Worm (Caenorhabditis elegans): Measurements from ENCODE around the gene sdz-36.

The sdz-36 gene

ce11 chrIV:9657753-9658152 is 33.0 kb upstream of the sdz-36 start, which contains the start of gene acc-1:
Gene acc-1, plus strand, starts transcription at chrIV:9658053.
- no peak for TF ChIP-seq rnt-1 (tag; optimal IDR thresholded peaks at IDR 0.05)
- no peak for TF ChIP-seq elt-3 (tag; optimal IDR thresholded peaks at IDR 0.05)
- no peak for TF ChIP-seq unc-98 (GFP tag; IDR thresholded peaks at IDR 0.05)
- no peak for TF ChIP-seq xbp-1 (tag; optimal IDR thresholded peaks at IDR 0.05)

DNA sequence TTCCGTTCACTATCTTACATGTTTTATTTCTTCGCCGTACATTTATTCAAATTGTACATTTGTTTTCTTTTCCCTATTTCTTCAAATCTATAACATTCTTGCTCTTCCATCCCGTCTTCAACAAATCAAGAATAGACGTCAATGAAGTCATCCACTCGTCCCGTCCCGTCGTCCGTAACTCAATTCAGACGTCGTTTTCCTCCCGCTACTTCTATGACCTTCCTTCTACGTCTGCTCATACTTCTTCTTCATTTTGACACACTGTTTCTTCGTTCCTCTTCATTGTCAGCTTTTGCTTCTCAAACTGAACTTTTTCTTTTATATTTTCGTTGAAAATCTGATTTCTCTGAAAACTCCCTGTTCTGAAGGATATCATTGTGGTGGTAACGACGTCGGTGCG is 30.7 kb upstream of the sdz-36 start:
- TF ChIP-seq lin-14 (GFP tag; optimal IDR thresholded peaks at IDR 0.05): peak; percentile 28
- peak; percentile 62 for TF ChIP-seq fkh-10 (GFP tag; optimal IDR thresholded peaks at IDR 0.05)
- no peak for TF ChIP-seq efl-1 (optimal IDR thresholded peaks at IDR 0.05)
- TF ChIP-seq efl-1 (GFP tag; optimal IDR thresholded peaks at IDR 0.05 in 1 of 2): no peak

ce11 chrIV:9667084-9667483 is 23.7 kb upstream of the sdz-36 start:
- TF ChIP-seq mab-9 (GFP tag; IDR thresholded peaks at IDR 0.05) (no peak), lin-14 (GFP tag; optimal IDR thresholded peaks at IDR 0.05) (peak; percentile 11), nhr-47 (tag; optimal IDR thresholded peaks at IDR 0.05) (peak; percentile 0), C04F5.9 (tag; optimal IDR thresholded peaks at IDR 0.05) (no peak), hlh-4 (tag; optimal IDR thresholded peaks at IDR 0.05) (no peak), elt-2 (tag; optimal IDR thresholded peaks at IDR 0.05) (peak; percentile 4), nhr-85 (tag) (peak; percentile 73), lsy-2 (tag; optimal IDR thresholded peaks at IDR 0.05) (peak in 1 of 2 experiments; percentile 10), ztf-4 (tag; optimal IDR thresholded peaks at IDR 0.05) (no peak), ceh-90 (tag; optimal IDR thresholded peaks at IDR 0.05) (no peak), fkh-4 (tag; optimal IDR thresholded peaks at IDR 0.05; ENCODE audit: borderline replicate concordance) (no peak), mep-1 (tag; optimal IDR thresholded peaks at IDR 0.05) (peak; percentile 17)

ce11 chrIV:9668103-9668672 is 22.6 kb upstream of the sdz-36 start:
- no peak for TF ChIP-seq pag-3 (tag; optimal IDR thresholded peaks at IDR 0.05; ENCODE audit: borderline replicate concordance, insufficient read depth)
- TF ChIP-seq grh-1 (GFP tag; IDR thresholded peaks at IDR 0.05): no peak
- peak; percentile 46 for TF ChIP-seq lin-14 (GFP tag; optimal IDR thresholded peaks at IDR 0.05)
- TF ChIP-seq blmp-1 (tag; optimal IDR thresholded peaks at IDR 0.05): no peak
- no peak for TF ChIP-seq unc-130 (tag; optimal IDR thresholded peaks at IDR 0.05)
- TF ChIP-seq sup-37 (GFP tag; optimal IDR thresholded peaks at IDR 0.05): no peak
- no peak for TF ChIP-seq nhr-237 (tag; optimal IDR thresholded peaks at IDR 0.05)
- TF ChIP-seq isw-1 (GFP tag; IDR thresholded peaks at IDR 0.05): no peak
- TF ChIP-seq nhr-71 (tag; optimal IDR thresholded peaks at IDR 0.05): peak; percentile 64
- no peak for TF ChIP-seq nhr-28 (tag; optimal IDR thresholded peaks at IDR 0.05)
- TF ChIP-seq nhr-11 (tag; optimal IDR thresholded peaks at IDR 0.05): no peak
- no peak for TF ChIP-seq vab-15 (tag; optimal IDR thresholded peaks at IDR 0.05)
- TF ChIP-seq egl-27 (tag; optimal IDR thresholded peaks at IDR 0.05): no peak
- no peak for TF ChIP-seq hlh-17 (GFP tag; optimal IDR thresholded peaks at IDR 0.05; ENCODE audit: borderline replicate concordance)
- no peak for TF ChIP-seq lin-39 (tag; optimal IDR thresholded peaks at IDR 0.05)
- no peak for TF ChIP-seq C16A3.4 (tag; optimal IDR thresholded peaks at IDR 0.05)
- no peak for TF ChIP-seq lin-13 (GFP tag; optimal IDR thresholded peaks at IDR 0.05)
- no peak for TF ChIP-seq tlp-1 (tag; optimal IDR thresholded peaks at IDR 0.05)
- no peak for TF ChIP-seq mef-2 (tag; optimal IDR thresholded peaks at IDR 0.05)
- TF ChIP-seq elt-2 (tag; optimal IDR thresholded peaks at IDR 0.05): peak; percentile 65
- TF ChIP-seq dsc-1 (tag; optimal IDR thresholded peaks at IDR 0.05): no peak
- peak in 1 of 2 experiments; percentile 14 for TF ChIP-seq lin-35 (GFP tag; optimal IDR thresholded peaks at IDR 0.05)
- no peak for TF ChIP-seq unc-62 (GFP tag; optimal IDR thresholded peaks at IDR 0.05)
- TF ChIP-seq mab-9 (GFP tag; IDR thresholded peaks at IDR 0.05): no peak
- TF ChIP-seq ces-1 (GFP tag; optimal IDR thresholded peaks at IDR 0.05): no peak
- TF ChIP-seq fkh-8 (tag; optimal IDR thresholded peaks at IDR 0.05): no peak
- no peak for TF ChIP-seq ama-1 (optimal IDR thresholded peaks at IDR 0.05)
- TF ChIP-seq ceh-90 (tag; optimal IDR thresholded peaks at IDR 0.05): no peak
- TF ChIP-seq unc-86 (tag; optimal IDR thresholded peaks at IDR 0.05): no peak
- peak; percentile 77 for TF ChIP-seq nhr-20 (tag; optimal IDR thresholded peaks at IDR 0.05)
- TF ChIP-seq alr-1 (tag; optimal IDR thresholded peaks at IDR 0.05; ENCODE audit: borderline replicate concordance): no peak
- no peak for TF ChIP-seq sox-4 (tag; optimal IDR thresholded peaks at IDR 0.05)
- TF ChIP-seq rnt-1 (tag; optimal IDR thresholded peaks at IDR 0.05): no peak
- TF ChIP-seq efl-1 (optimal IDR thresholded peaks at IDR 0.05): no peak
- TF ChIP-seq efl-1 (GFP tag; optimal IDR thresholded peaks at IDR 0.05 in 1 of 2): peak in 1 of 2 experiments; percentile 56
- no peak for TF ChIP-seq nhr-85 (tag)

Measured in whole organism, L1 larva.